Worm (Caenorhabditis elegans) whole organism, L4 larva: Measurements from ENCODE around the gene C36C5.14.

Experiments used
- ZK546.5 ChIP-seq, 2 experiments: sonication (generic microtip); optimal IDR thresholded peaks; 2 replicates each; lab custom pipeline; 2017; ENCODE audit warnings: missing biosample characterization in 2 of 2, missing genetic modification characterization in 2 of 2
- ceh-62 ChIP-seq: sonication (generic microtip); optimal IDR thresholded peaks from 2 replicates; lab custom pipeline; 2017; ENCODE audit warnings: missing biosample characterization, missing genetic modification characterization
- egl-27 ChIP-seq: sonication (generic microtip); optimal IDR thresholded peaks from 3 replicates; lab custom pipeline; 2017; ENCODE audit warnings: missing biosample characterization, missing genetic modification reagents, missing genetic modification characterization
- lin-38 ChIP-seq: fragments of 200-800 bp; sonication (Bioruptor generic); IDR thresholded peaks from 2 replicates; pipeline ENCODE4 v1.3.6; 2022; ENCODE audit warnings: missing genetic modification reagents, missing genetic modification characterization, missing compliant biosample characterization
- mdl-1 ChIP-seq, 2 experiments: fragments of 150-350 bp in 1 of 2; sonication (generic microtip) in 1 of 2; optimal IDR thresholded peaks; 2 replicates each; lab custom pipeline; 2014 to 2017; ENCODE audit warnings: missing biosample characterization in 2 of 2, missing genetic modification characterization in 2 of 2
- nhr-28 ChIP-seq: fragments of 150-350 bp; optimal IDR thresholded peaks from 2 replicates; lab custom pipeline; 2014; ENCODE audit warnings: missing biosample characterization, missing genetic modification characterization
- pqm-1 ChIP-seq: sonication (generic microtip); optimal IDR thresholded peaks from 2 replicates; lab custom pipeline; 2017; ENCODE audit warnings: missing biosample characterization, missing genetic modification characterization
- snpc-4 ChIP-seq: fragments of 150-350 bp; optimal IDR thresholded peaks from 2 replicates; lab custom pipeline; 2014; ENCODE audit warnings: missing biosample characterization, missing genetic modification characterization
- tag-97 ChIP-seq: fragments of 200-800 bp; sonication (Bioruptor generic); IDR thresholded peaks from 2 replicates; pipeline ENCODE4 v1.3.6; 2022; ENCODE audit warnings: missing genetic modification characterization, missing compliant biosample characterization
- zag-1 ChIP-seq: fragments of 150-350 bp; optimal IDR thresholded peaks from 2 replicates; lab custom pipeline; 2014; ENCODE audit warnings: missing biosample characterization, missing genetic modification characterization

ce11 chrV:3171625-3172024 is 6.3 kb upstream of the C36C5.14 start:
- TF ChIP-seq tag-97 (GFP tag; lab: Robert Waterston, UW): no peak
- TF ChIP-seq ceh-62 (tag; lab: Kevin White, UChicago): no peak
- no peak for TF ChIP-seq pqm-1 (tag; lab: Kevin White, UChicago)
- TF ChIP-seq nhr-28: no peak
- no peak for TF ChIP-seq snpc-4 (tag; lab: Kevin White, UChicago)
- no peak for TF ChIP-seq lin-38 (GFP tag; lab: Robert Waterston, UW)
- no peak for TF ChIP-seq zag-1 (tag; lab: Kevin White, UChicago)
- no peak for TF ChIP-seq ZK546.5 (tag; optimal IDR thresholded peaks at IDR 0.05; lab: Kevin White, UChicago)
- TF ChIP-seq egl-27: no peak
- TF ChIP-seq mdl-1 (tag; optimal IDR thresholded peaks at IDR 0.05; lab: Kevin White, UChicago): no peak
